Worm (Caenorhabditis elegans): Measurements from ENCODE around the gene Y62E10A.6.

Y62E10A.6 gene

DNA sequence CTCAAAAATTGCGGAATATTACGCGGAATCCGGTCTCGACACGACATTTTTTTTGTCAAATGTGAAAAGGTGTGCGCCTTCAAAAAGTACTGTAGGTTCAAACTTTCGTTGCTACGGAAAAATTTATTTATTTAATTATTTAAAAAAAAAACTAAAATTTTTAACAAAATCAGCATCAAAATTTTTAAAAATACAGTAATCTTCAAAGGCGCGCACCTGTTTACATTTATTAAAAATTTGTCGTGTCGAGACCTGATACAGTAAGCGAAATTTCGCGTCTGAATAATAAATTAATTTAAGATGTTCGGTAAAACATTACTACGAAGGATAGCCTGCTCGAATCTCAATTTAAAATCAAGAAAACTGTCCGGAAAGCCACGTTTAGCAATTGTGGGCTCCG is at the start of gene Y62E10A.6:
Gene Y62E10A.6, plus strand, starts transcription at position 301 of the 400 bp plus-strand sequence.
- no peak for TF ChIP-seq tab-1 (GFP tag; IDR thresholded peaks at IDR 0.05)
- no peak for TF ChIP-seq T22C8.4 (GFP tag; IDR thresholded peaks at IDR 0.05)
- TF ChIP-seq ztf-29 (GFP tag; IDR thresholded peaks at IDR 0.05) = no peak
- no peak for TF ChIP-seq med-1 (GFP tag; optimal IDR thresholded peaks at IDR 0.05; ENCODE audit: insufficient read depth)
- no peak for TF ChIP-seq flt-1 (GFP tag; IDR thresholded peaks at IDR 0.05)
- TF ChIP-seq ref-1 (GFP tag; conservative IDR thresholded peaks at IDR 0.05) = no peak

- TF ChIP-seq ref-1 (GFP tag; conservative IDR thresholded peaks at IDR 0.05) (no peak), cog-1 (tag; optimal IDR thresholded peaks at IDR 0.05) (no peak), tab-1 (GFP tag; IDR thresholded peaks at IDR 0.05) (no peak), flt-1 (GFP tag; IDR thresholded peaks at IDR 0.05) (no peak), T22C8.4 (GFP tag; IDR thresholded peaks at IDR 0.05) (no peak), ztf-29 (GFP tag; IDR thresholded peaks at IDR 0.05) (no peak), klf-2 (GFP tag; conservative IDR thresholded peaks at IDR 0.05) (no peak), med-1 (GFP tag; optimal IDR thresholded peaks at IDR 0.05; ENCODE audit: insufficient read depth) (no peak), ztf-23 (GFP tag; IDR thresholded peaks at IDR 0.05) (no peak)
These were observed 49.4 kb upstream of the Y62E10A.6 start for ce11 chrIV:13322429-13322828.

- no peak for TF ChIP-seq ztf-23 (GFP tag; IDR thresholded peaks at IDR 0.05)
- no peak for TF ChIP-seq med-1 (GFP tag; optimal IDR thresholded peaks at IDR 0.05; ENCODE audit: insufficient read depth)
- TF ChIP-seq klf-2 (GFP tag; conservative IDR thresholded peaks at IDR 0.05) = no peak
- no peak for TF ChIP-seq flt-1 (GFP tag; IDR thresholded peaks at IDR 0.05)
- no peak for TF ChIP-seq tab-1 (GFP tag; IDR thresholded peaks at IDR 0.05)
- TF ChIP-seq cog-1 (tag; optimal IDR thresholded peaks at IDR 0.05) = no peak
- no peak for TF ChIP-seq ref-1 (GFP tag; conservative IDR thresholded peaks at IDR 0.05)
- TF ChIP-seq ztf-29 (GFP tag; IDR thresholded peaks at IDR 0.05) = no peak
- no peak for TF ChIP-seq T22C8.4 (GFP tag; IDR thresholded peaks at IDR 0.05)
These were observed 47.9 kb upstream of the Y62E10A.6 start, which contains the start of gene fat-2 for ce11 chrIV:13323823-13324359. Gene fat-2, plus strand, starts transcription at chrIV:13323873.

- no peak for TF ChIP-seq ref-1 (GFP tag; conservative IDR thresholded peaks at IDR 0.05)
- no peak for TF ChIP-seq cog-1 (tag; optimal IDR thresholded peaks at IDR 0.05)
- TF ChIP-seq flt-1 (GFP tag; IDR thresholded peaks at IDR 0.05) = no peak
- no peak for TF ChIP-seq tab-1 (GFP tag; IDR thresholded peaks at IDR 0.05)
- no peak for TF ChIP-seq ztf-23 (GFP tag; IDR thresholded peaks at IDR 0.05)
- no peak for TF ChIP-seq ztf-29 (GFP tag; IDR thresholded peaks at IDR 0.05)
- TF ChIP-seq klf-2 (GFP tag; conservative IDR thresholded peaks at IDR 0.05) = no peak
- no peak for TF ChIP-seq T22C8.4 (GFP tag; IDR thresholded peaks at IDR 0.05)
- TF ChIP-seq med-1 (GFP tag; optimal IDR thresholded peaks at IDR 0.05; ENCODE audit: insufficient read depth) = no peak
These were observed 44.7 kb upstream of the Y62E10A.6 start for ce11 chrIV:13327064-13327463.

DNA sequence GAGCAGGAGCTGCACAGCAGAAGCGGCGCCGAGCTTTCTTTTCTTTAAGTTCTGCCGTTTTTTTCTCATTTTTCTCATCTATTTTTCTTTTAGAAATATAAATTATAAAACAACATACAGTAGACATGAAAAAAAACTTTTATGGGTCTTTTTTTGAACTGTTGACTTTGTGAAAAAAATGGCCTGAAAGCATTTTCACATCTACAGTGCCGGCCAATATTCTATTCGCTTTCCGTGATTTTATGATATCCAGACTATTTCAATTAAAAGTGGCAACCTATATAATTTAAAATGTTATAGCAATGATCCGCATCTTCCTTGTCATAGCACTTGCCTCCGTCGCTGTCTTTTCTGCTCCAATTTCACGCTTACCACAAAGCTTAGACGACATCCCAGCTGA is 43.7 kb upstream of the Y62E10A.6 start, which contains the start of gene far-6:
Gene far-6, plus strand, starts transcription at position 301 of the 400 bp plus-strand sequence.
- TF ChIP-seq med-1 (GFP tag; optimal IDR thresholded peaks at IDR 0.05; ENCODE audit: insufficient read depth) (no peak), ztf-23 (GFP tag; IDR thresholded peaks at IDR 0.05) (no peak), T22C8.4 (GFP tag; IDR thresholded peaks at IDR 0.05) (no peak), tab-1 (GFP tag; IDR thresholded peaks at IDR 0.05) (no peak), klf-2 (GFP tag; conservative IDR thresholded peaks at IDR 0.05) (no peak), flt-1 (GFP tag; IDR thresholded peaks at IDR 0.05) (no peak), ztf-29 (GFP tag; IDR thresholded peaks at IDR 0.05) (no peak), cog-1 (tag; optimal IDR thresholded peaks at IDR 0.05) (no peak), ref-1 (GFP tag; conservative IDR thresholded peaks at IDR 0.05) (no peak)

- TF ChIP-seq T22C8.4 (GFP tag; IDR thresholded peaks at IDR 0.05) = no peak
- TF ChIP-seq ref-1 (GFP tag; conservative IDR thresholded peaks at IDR 0.05) = no peak
- no peak for TF ChIP-seq ztf-29 (GFP tag; IDR thresholded peaks at IDR 0.05)
- TF ChIP-seq klf-2 (GFP tag; conservative IDR thresholded peaks at IDR 0.05) = no peak
- no peak for TF ChIP-seq cog-1 (tag; optimal IDR thresholded peaks at IDR 0.05)
- no peak for TF ChIP-seq ztf-23 (GFP tag; IDR thresholded peaks at IDR 0.05)
These were observed 41.3 kb upstream of the Y62E10A.6 start for ce11 chrIV:13330547-13330946.

- TF ChIP-seq med-1 (GFP tag; optimal IDR thresholded peaks at IDR 0.05; ENCODE audit: insufficient read depth) (no peak), ztf-23 (GFP tag; IDR thresholded peaks at IDR 0.05) (no peak), T22C8.4 (GFP tag; IDR thresholded peaks at IDR 0.05) (no peak), ref-1 (GFP tag; conservative IDR thresholded peaks at IDR 0.05) (no peak), klf-2 (GFP tag; conservative IDR thresholded peaks at IDR 0.05) (no peak), flt-1 (GFP tag; IDR thresholded peaks at IDR 0.05) (no peak), tab-1 (GFP tag; IDR thresholded peaks at IDR 0.05) (no peak)
These were observed 40.5 kb upstream of the Y62E10A.6 start, which contains the start of gene pqn-74 for ce11 chrIV:13331285-13331684. Gene pqn-74, minus strand, starts transcription at chrIV:13331406.

DNA sequence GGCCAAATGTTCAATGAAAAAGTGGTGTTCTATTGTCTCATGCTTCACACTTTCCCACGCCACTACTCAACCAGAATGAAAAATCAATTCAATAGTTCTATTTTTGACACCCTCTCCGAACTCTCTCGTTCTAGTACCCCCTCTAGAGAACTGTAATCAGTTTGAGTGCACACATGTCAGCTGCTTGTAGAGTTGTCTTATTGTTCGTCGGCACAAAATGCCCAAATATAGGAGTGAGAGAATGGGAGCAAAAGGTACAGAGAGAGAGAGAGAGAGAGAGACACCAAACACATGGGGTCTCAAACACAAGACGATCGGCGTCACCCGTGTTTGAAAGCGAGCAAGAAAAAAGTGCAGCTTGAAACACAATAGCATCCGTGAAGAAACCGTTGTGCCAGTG is 37.5 kb upstream of the Y62E10A.6 start:
- no peak for TF ChIP-seq flt-1 (GFP tag; IDR thresholded peaks at IDR 0.05)
- no peak for TF ChIP-seq tab-1 (GFP tag; IDR thresholded peaks at IDR 0.05)
- TF ChIP-seq T22C8.4 (GFP tag; IDR thresholded peaks at IDR 0.05) = no peak
- TF ChIP-seq ztf-29 (GFP tag; IDR thresholded peaks at IDR 0.05) = no peak
- no peak for TF ChIP-seq med-1 (GFP tag; optimal IDR thresholded peaks at IDR 0.05; ENCODE audit: insufficient read depth)
- no peak for TF ChIP-seq ref-1 (GFP tag; conservative IDR thresholded peaks at IDR 0.05)
- TF ChIP-seq cog-1 (tag; optimal IDR thresholded peaks at IDR 0.05) = no peak
- no peak for TF ChIP-seq ztf-23 (GFP tag; IDR thresholded peaks at IDR 0.05)
- no peak for TF ChIP-seq klf-2 (GFP tag; conservative IDR thresholded peaks at IDR 0.05)

DNA sequence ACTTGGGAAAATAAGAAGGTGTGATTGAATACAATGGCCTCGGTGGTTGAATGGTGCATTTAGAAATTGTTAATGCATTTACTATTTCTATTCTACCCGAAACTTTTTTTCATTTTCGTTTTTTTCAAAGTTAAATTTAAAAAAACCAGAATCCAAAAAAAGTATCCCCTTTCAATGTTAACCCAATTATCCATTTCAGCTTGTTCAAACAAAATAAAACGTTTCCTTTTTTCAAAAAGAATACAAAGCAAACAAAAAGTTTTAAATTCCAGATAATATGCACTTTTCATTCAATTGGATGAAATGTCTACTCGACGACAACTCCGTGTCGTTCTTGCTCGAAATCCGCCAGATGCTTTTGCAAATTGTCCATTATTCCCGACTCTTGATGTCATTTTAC is 29.2 kb upstream of the Y62E10A.6 start, which contains the start of gene W02A2.5:
Gene W02A2.5, plus strand, starts transcription at position 301 of the 400 bp plus-strand sequence.
- TF ChIP-seq tab-1 (GFP tag; IDR thresholded peaks at IDR 0.05) (no peak), T22C8.4 (GFP tag; IDR thresholded peaks at IDR 0.05) (no peak), med-1 (GFP tag; optimal IDR thresholded peaks at IDR 0.05; ENCODE audit: insufficient read depth) (no peak), ztf-23 (GFP tag; IDR thresholded peaks at IDR 0.05) (no peak), ref-1 (GFP tag; conservative IDR thresholded peaks at IDR 0.05) (no peak), ztf-29 (GFP tag; IDR thresholded peaks at IDR 0.05) (no peak), cog-1 (tag; optimal IDR thresholded peaks at IDR 0.05) (no peak), flt-1 (GFP tag; IDR thresholded peaks at IDR 0.05) (no peak), klf-2 (GFP tag; conservative IDR thresholded peaks at IDR 0.05) (no peak)

Data from whole organism, midembryonic.